Fruit fly (Drosophila melanogaster): ENCODE measurements around the gene CG5274.

Gene CG5274

DNA sequence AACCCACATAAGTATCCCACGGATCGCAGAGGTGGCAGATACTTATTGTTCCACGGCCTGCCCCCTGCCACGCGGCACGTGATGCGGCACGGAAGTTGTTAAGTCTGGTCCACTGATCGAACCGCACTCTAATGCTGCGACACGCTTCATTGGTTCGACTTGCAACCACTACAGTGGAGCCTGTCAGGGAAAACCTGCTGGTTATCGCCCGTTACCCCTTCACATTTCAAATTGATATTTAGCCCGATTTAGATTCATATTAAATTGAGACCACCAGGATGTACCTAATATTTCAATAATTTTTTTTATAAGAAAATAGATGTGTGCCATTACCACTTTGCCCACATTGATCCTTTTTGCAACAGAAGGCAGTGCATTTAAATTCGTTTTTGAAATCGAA, 19.9 kb upstream of the CG5274 start (continued):
- TF ChIP-seq CG10979 (tag; optimal IDR thresholded peaks at IDR 0.05) = peak; percentile 53
- no peak for TF ChIP-seq CG2678 (tag; optimal IDR thresholded peaks at IDR 0.05)
- no peak for TF ChIP-seq al (GFP tag; IDR thresholded peaks at IDR 0.05)
- no peak for TF ChIP-seq Rx (GFP tag; IDR thresholded peaks at IDR 0.05)
- TF ChIP-seq p53 (GFP tag; optimal IDR thresholded peaks at IDR 0.05) = no peak
- no peak for TF ChIP-seq HLH3B (GFP tag; IDR thresholded peaks at IDR 0.05)
- TF ChIP-seq jigr1 (GFP tag; IDR thresholded peaks at IDR 0.05) = no peak
- TF ChIP-seq CG11456 (GFP tag; IDR thresholded peaks at IDR 0.05) = no peak
- TF ChIP-seq caup (GFP tag; optimal IDR thresholded peaks at IDR 0.05; ENCODE audit: severe bottlenecking) = no peak
- peak; percentile 54 for TF ChIP-seq phol (tag; optimal IDR thresholded peaks at IDR 0.05)
- TF ChIP-seq bbx (GFP tag; IDR thresholded peaks at IDR 0.05; ENCODE audit: partially characterized antibody) = no peak
- no peak for TF ChIP-seq bcd (GFP tag; optimal IDR thresholded peaks at IDR 0.05)
- peak; percentile 48; the same call in 1 of the 2 replicates for TF ChIP-seq Drgx (GFP tag; IDR thresholded peaks at IDR 0.05)
- no peak for TF ChIP-seq Nf-YC (tag; optimal IDR thresholded peaks at IDR 0.05)
- no peak for TF ChIP-seq CG15514 (GFP tag; optimal IDR thresholded peaks at IDR 0.05)
- peak; percentile 48 for TF ChIP-seq D19A (tag; optimal IDR thresholded peaks at IDR 0.05)
- no peak for TF ChIP-seq z (GFP tag; IDR thresholded peaks at IDR 0.05)
- no peak for TF ChIP-seq CG30020 (tag; optimal IDR thresholded peaks at IDR 0.05)
- TF ChIP-seq Dfd (GFP tag; optimal IDR thresholded peaks at IDR 0.05) = no peak
- TF ChIP-seq Ada2b (GFP tag; IDR thresholded peaks at IDR 0.05) = no peak
- TF ChIP-seq salm (tag; optimal IDR thresholded peaks at IDR 0.05) = no peak
- no peak for TF ChIP-seq twi (tag; optimal IDR thresholded peaks at IDR 0.05)
- TF ChIP-seq Hey (tag; optimal IDR thresholded peaks at IDR 0.05) = no peak
- TF ChIP-seq B-H2 (GFP tag; optimal IDR thresholded peaks at IDR 0.05) = no peak
- TF ChIP-seq Taf1 (GFP tag; IDR thresholded peaks at IDR 0.05) = no peak
- no peak for TF ChIP-seq oc (tag; optimal IDR thresholded peaks at IDR 0.05)
- TF ChIP-seq Med (GFP tag) = peak; percentile 55
- no peak for TF ChIP-seq Fer1 (GFP tag; optimal IDR thresholded peaks at IDR 0.05)
- no peak for TF ChIP-seq cg (GFP tag; optimal IDR thresholded peaks at IDR 0.05)
- TF ChIP-seq eve (GFP tag; optimal IDR thresholded peaks at IDR 0.05) = no peak
- no peak for TF ChIP-seq CG2129 (GFP tag; IDR thresholded peaks at IDR 0.05; ENCODE audit: partially characterized antibody)
- peak; percentile 17 for TF ChIP-seq mam (GFP tag; optimal IDR thresholded peaks at IDR 0.05)
- no peak for TF ChIP-seq btn (GFP tag; optimal IDR thresholded peaks at IDR 0.05)
- no peak for TF ChIP-seq sima (GFP tag; optimal IDR thresholded peaks at IDR 0.05)
- peak; percentile 16; the same call in 1 of the 2 replicates for TF ChIP-seq lmd (GFP tag; IDR thresholded peaks at IDR 0.05)
- no peak for TF ChIP-seq CG15073 (GFP tag; optimal IDR thresholded peaks at IDR 0.05)
- TF ChIP-seq Ets65A (GFP tag) = no peak
- TF ChIP-seq Oli (tag; optimal IDR thresholded peaks at IDR 0.05) = peak; percentile 25
- no peak for TF ChIP-seq pfk (GFP tag; optimal IDR thresholded peaks at IDR 0.05)
- TF ChIP-seq NC2β (GFP tag; optimal IDR thresholded peaks at IDR 0.05) = no peak
- no peak for TF ChIP-seq Hr51 (GFP tag; optimal IDR thresholded peaks at IDR 0.05)
- TF ChIP-seq mld (GFP tag; IDR thresholded peaks at IDR 0.05; ENCODE audit: partially characterized antibody) = no peak
- TF ChIP-seq Dref (GFP tag; IDR thresholded peaks at IDR 0.05) = no peak
- TF ChIP-seq Dbx (GFP tag; IDR thresholded peaks at IDR 0.05) = no peak
- TF ChIP-seq toy (GFP tag; IDR thresholded peaks at IDR 0.05) = 0 out of 2 replicates have a peak, but pooled peaks have one; percentile 6
- no peak for TF ChIP-seq CG7357 (GFP tag; IDR thresholded peaks at IDR 0.05)
- TF ChIP-seq maf-S (GFP tag; optimal IDR thresholded peaks at IDR 0.05) = no peak
- peak; percentile 37 for TF ChIP-seq CG9727 (GFP tag; optimal IDR thresholded peaks at IDR 0.05)
- TF ChIP-seq Adf1 (GFP tag; IDR thresholded peaks at IDR 0.05) = no peak
- no peak for TF ChIP-seq pb (GFP tag; optimal IDR thresholded peaks at IDR 0.05)
- no peak for TF ChIP-seq MBD-R2 (GFP tag; IDR thresholded peaks at IDR 0.05)
- TF ChIP-seq CG10366 (GFP tag; IDR thresholded peaks at IDR 0.05) = no peak

Measured in whole organism, embryonic.